Worm (Caenorhabditis elegans) whole organism, L2 larva: ENCODE data around the gene F11A5.5.

Experiments used
- C34F6.9 ChIP-seq: fragments of 150-350 bp; optimal IDR thresholded peaks from 2 replicates; lab custom pipeline; 2014; ENCODE audit warnings: missing biosample characterization, missing genetic modification characterization
- F13H6.1 ChIP-seq: sonication (generic microtip); optimal IDR thresholded peaks from 2 replicates; lab custom pipeline; 2016; ENCODE audit warnings: missing genetic modification characterization, missing compliant biosample characterization
- Y55F3AM.14 ChIP-seq: fragments of 200-800 bp; sonication (Bioruptor generic); optimal IDR thresholded peaks from 2 replicates; lab custom pipeline; 2018; ENCODE audit warnings: mild to moderate bottlenecking, missing genetic modification characterization, missing compliant biosample characterization
- aly-2 ChIP-seq: fragments of 150-350 bp; optimal IDR thresholded peaks from 2 replicates; lab custom pipeline; 2014; ENCODE audit warnings: missing biosample characterization, missing genetic modification characterization
- blmp-1 ChIP-seq: sonication (generic microtip); optimal IDR thresholded peaks from 2 replicates; lab custom pipeline; 2017; ENCODE audit warnings: missing genetic modification characterization, mild to moderate bottlenecking, missing compliant biosample characterization, antibody characterized with exemption, moderate library complexity; ENCODE audit not compliant: insufficient read depth
- ceh-16 ChIP-seq: fragments of 150-350 bp; optimal IDR thresholded peaks from 2 replicates; lab custom pipeline; 2014; ENCODE audit warnings: missing biosample characterization, missing genetic modification characterization
- ceh-82 ChIP-seq: fragments of 150-350 bp; optimal IDR thresholded peaks from 2 replicates; lab custom pipeline; 2014; ENCODE audit warnings: missing biosample characterization, missing genetic modification characterization
- crh-2 ChIP-seq: sonication (generic microtip); optimal IDR thresholded peaks from 2 replicates; lab custom pipeline; 2017; ENCODE audit warnings: missing biosample characterization, missing genetic modification characterization
- dmd-4 ChIP-seq: sonication (generic microtip); optimal IDR thresholded peaks from 2 replicates; lab custom pipeline; 2017; ENCODE audit warnings: missing biosample characterization, missing genetic modification characterization
- egl-27 ChIP-seq: sonication (generic microtip); optimal IDR thresholded peaks from 3 replicates; lab custom pipeline; 2017; ENCODE audit warnings: missing biosample characterization, missing genetic modification reagents, missing genetic modification characterization
- elt-3 ChIP-seq: sonication (generic microtip); optimal IDR thresholded peaks from 2 replicates; lab custom pipeline; 2017; ENCODE audit warnings: missing biosample characterization, missing genetic modification characterization
- gmeb-1 ChIP-seq: fragments of 150-350 bp; optimal IDR thresholded peaks from 2 replicates; lab custom pipeline; 2014; ENCODE audit warnings: missing biosample characterization, missing genetic modification characterization
- lin-11 ChIP-seq: fragments of 150-350 bp; sonication (generic microtip); optimal IDR thresholded peaks from 2 replicates; lab custom pipeline; 2014; ENCODE audit warnings: missing biosample characterization, missing genetic modification characterization, inconsistent platforms, mixed read lengths
- lsy-2 ChIP-seq, 2 experiments: fragments of 150-350 bp in 1 of 2; sonication (generic microtip) in 1 of 2; optimal IDR thresholded peaks; 2 replicates each; lab custom pipeline; 2014 to 2017; ENCODE audit warnings: missing biosample characterization in 2 of 2, missing genetic modification characterization in 2 of 2
- mbf-1 ChIP-seq: sonication (generic microtip); optimal IDR thresholded peaks from 2 replicates; lab custom pipeline; 2017; ENCODE audit warnings: missing biosample characterization, missing genetic modification characterization
- mdl-1 ChIP-seq, 2 experiments: fragments of 150-350 bp in 1 of 2; sonication (generic microtip) in 1 of 2; optimal IDR thresholded peaks; 2 replicates each; lab custom pipeline; 2017; ENCODE audit warnings: missing biosample characterization in 2 of 2, missing genetic modification characterization in 2 of 2
- nhr-11 ChIP-seq: fragments of 150-350 bp; optimal IDR thresholded peaks from 2 replicates; lab custom pipeline; 2014; ENCODE audit warnings: missing biosample characterization, missing genetic modification characterization
- nhr-129 ChIP-seq: fragments of 150-350 bp; optimal IDR thresholded peaks from 2 replicates; lab custom pipeline; 2014; ENCODE audit warnings: missing biosample characterization, missing genetic modification characterization
- nhr-21 ChIP-seq: fragments of 150-350 bp; optimal IDR thresholded peaks from 2 replicates; lab custom pipeline; 2014; ENCODE audit warnings: missing biosample characterization, missing genetic modification characterization
- nhr-25 ChIP-seq: fragments of 150-350 bp; sonication (generic microtip); optimal IDR thresholded peaks from 3 replicates; lab custom pipeline; 2014; ENCODE audit warnings: missing biosample characterization, missing genetic modification characterization
- nhr-6 ChIP-seq: fragments of 150-350 bp; optimal IDR thresholded peaks from 2 replicates; lab custom pipeline; 2014; ENCODE audit warnings: missing biosample characterization, missing genetic modification characterization
- nhr-77 ChIP-seq: fragments of 150-350 bp; optimal IDR thresholded peaks from 2 replicates; lab custom pipeline; 2014; ENCODE audit warnings: missing biosample characterization, missing genetic modification characterization
- sem-4 ChIP-seq: fragments of 150-350 bp; optimal IDR thresholded peaks from 2 replicates; lab custom pipeline; 2014; ENCODE audit warnings: missing biosample characterization, missing genetic modification reagents, missing genetic modification characterization
- skn-1 ChIP-seq: sonication (generic microtip); optimal IDR thresholded peaks from 2 replicates; lab custom pipeline; 2017; ENCODE audit warnings: missing biosample characterization, missing genetic modification characterization
- sma-3 ChIP-seq: sonication (generic microtip); optimal IDR thresholded peaks from 2 replicates; lab custom pipeline; 2016; ENCODE audit warnings: missing genetic modification reagents, missing genetic modification characterization, missing compliant biosample characterization
- sma-9 ChIP-seq, 2 experiments: fragments of 150-350 bp in 1 of 2; sonication (generic microtip) in 1 of 2; optimal IDR thresholded peaks; 2 replicates each; lab custom pipeline; 2014 to 2016; ENCODE audit warnings: missing genetic modification characterization in 2 of 2, mild to moderate bottlenecking in 1 of 2, missing biosample characterization in 1 of 2, missing compliant biosample characterization in 1 of 2, missing genetic modification reagents in 1 of 2, moderate library complexity in 1 of 2
- snpc-4 ChIP-seq: fragments of 150-350 bp; optimal IDR thresholded peaks from 2 replicates; lab custom pipeline; 2014; ENCODE audit warnings: missing biosample characterization, missing genetic modification characterization
- unc-39 ChIP-seq: fragments of 150-350 bp; optimal IDR thresholded peaks from 2 replicates; lab custom pipeline; 2014; ENCODE audit warnings: missing biosample characterization, missing genetic modification characterization
- unc-55 ChIP-seq: fragments of 150-350 bp; sonication (generic microtip); optimal IDR thresholded peaks from 3 replicates; lab custom pipeline; 2014; ENCODE audit warnings: missing biosample characterization, missing genetic modification reagents, missing genetic modification characterization
- unc-62 ChIP-seq: fragments of 150-350 bp; optimal IDR thresholded peaks from 2 replicates; lab custom pipeline; 2014; ENCODE audit warnings: missing biosample characterization, missing genetic modification reagents, missing genetic modification characterization
- zag-1 ChIP-seq: fragments of 150-350 bp; optimal IDR thresholded peaks from 2 replicates; lab custom pipeline; 2014; ENCODE audit warnings: missing biosample characterization, missing genetic modification characterization
- ztf-1 ChIP-seq: fragments of 200-800 bp; sonication (Bioruptor generic); conservative IDR thresholded peaks from 2 replicates; pipeline ENCODE4 v1.3.6; 2022; ENCODE audit warnings: missing genetic modification characterization, missing compliant biosample characterization
- ztf-4 ChIP-seq: fragments of 150-350 bp; optimal IDR thresholded peaks from 2 replicates; lab custom pipeline; 2014; ENCODE audit warnings: missing biosample characterization, missing genetic modification characterization

The F11A5.5 gene

ce11 chrV:16180350-16180749 is 17.8 kb upstream of the F11A5.5 start, which contains the start of gene str-106:
str-106 (plus strand) TSS chrV:16180650.
- TF ChIP-seq mbf-1 (tag; lab: Kevin White, UChicago) (no peak), lsy-2 (tag; optimal IDR thresholded peaks at IDR 0.05; lab: Kevin White, UChicago) (no peak), aly-2 (no peak), unc-62 (GFP tag; lab: Kevin White, UChicago) (no peak), F13H6.1 (tag; lab: Kevin White, UChicago) (no peak)
- TF ChIP-seq, all 48 proteins: peak for 0

- TF ChIP-seq mdl-1 (tag; optimal IDR thresholded peaks at IDR 0.05; lab: Kevin White, UChicago) (no peak), nhr-77 (tag; lab: Kevin White, UChicago) (no peak), Y55F3AM.14 (GFP tag; lab: Kevin White, UChicago) (no peak), ztf-1 (no peak)
Observed at ce11 chrV:16182110-16182509, 16.0 kb upstream of the F11A5.5 start, which contains the start of gene srz-13. srz-13 (plus strand) TSS chrV:16182410.

- TF ChIP-seq skn-1 (tag; lab: Kevin White, UChicago) (no peak), nhr-77 (tag; lab: Kevin White, UChicago) (no peak), lin-11 (tag; lab: Kevin White, UChicago) (no peak), unc-55 (GFP tag; lab: Kevin White, UChicago) (no peak), unc-62 (GFP tag; lab: Kevin White, UChicago) (no peak), nhr-21 (tag; lab: Kevin White, UChicago) (no peak), ztf-4 (tag; lab: Kevin White, UChicago) (no peak), mdl-1 (tag; optimal IDR thresholded peaks at IDR 0.05; lab: Kevin White, UChicago) (no peak), dmd-4 (tag; lab: Kevin White, UChicago) (no peak), elt-3 (tag; lab: Kevin White, UChicago) (no peak), C34F6.9 (tag; lab: Kevin White, UChicago) (no peak), egl-27 (no peak)
- TF ChIP-seq, all 48 proteins: peak for 0
Observed at ce11 chrV:16182918-16183317, 15.2 kb upstream of the F11A5.5 start, which contains the start of gene srh-277. srh-277 (plus strand) TSS chrV:16183218.

- TF ChIP-seq crh-2 (tag; lab: Kevin White, UChicago) (no peak), nhr-25 (no peak)
Observed at ce11 chrV:16183357-16183756, 14.8 kb upstream of the F11A5.5 start, which contains the start of gene srz-14. srz-14 (plus strand) TSS chrV:16183657.

ce11 chrV:16190485-16190884 is 7.6 kb upstream of the F11A5.5 start, which contains the start of gene srh-281:
srh-281 (plus strand) TSS chrV:16190785.
- no peak for TF ChIP-seq ztf-4 (tag; lab: Kevin White, UChicago)
- no peak for TF ChIP-seq unc-39 (tag; lab: Kevin White, UChicago)
- TF ChIP-seq ceh-82 = no peak
- TF ChIP-seq ceh-16 (tag; lab: Kevin White, UChicago) = no peak
- TF ChIP-seq crh-2 (tag; lab: Kevin White, UChicago) = no peak
- TF ChIP-seq aly-2 = no peak
- no peak for TF ChIP-seq blmp-1

- TF ChIP-seq ztf-4 (tag; lab: Kevin White, UChicago) = no peak
- no peak for TF ChIP-seq unc-39 (tag; lab: Kevin White, UChicago)
- TF ChIP-seq nhr-6 (tag; lab: Kevin White, UChicago) = no peak
- no peak for TF ChIP-seq sma-3 (GFP tag; lab: Kevin White, UChicago)
- TF ChIP-seq nhr-21 (tag; lab: Kevin White, UChicago) = no peak
- no peak for TF ChIP-seq C34F6.9 (tag; lab: Kevin White, UChicago)
- no peak for TF ChIP-seq blmp-1
- TF ChIP-seq elt-3 (tag; lab: Kevin White, UChicago) = no peak
- TF ChIP-seq sma-9 (GFP tag; optimal IDR thresholded peaks at IDR 0.05; lab: Kevin White, UChicago) = no peak
- no peak for TF ChIP-seq sma-9 (tag; optimal IDR thresholded peaks at IDR 0.05; lab: Kevin White, UChicago)
- no peak for TF ChIP-seq unc-55 (GFP tag; lab: Kevin White, UChicago)
- no peak for TF ChIP-seq snpc-4 (tag; lab: Kevin White, UChicago)
- no peak for TF ChIP-seq aly-2
- TF ChIP-seq nhr-11 (tag; lab: Kevin White, UChicago) = no peak
- TF ChIP-seq skn-1 (tag; lab: Kevin White, UChicago) = no peak
- no peak for TF ChIP-seq sem-4 (tag; lab: Kevin White, UChicago)
- TF ChIP-seq lin-11 (tag; lab: Kevin White, UChicago) = no peak
- no peak for TF ChIP-seq gmeb-1 (tag; lab: Kevin White, UChicago)
- no peak for TF ChIP-seq zag-1 (tag; lab: Kevin White, UChicago)
- no peak for TF ChIP-seq nhr-129 (tag; lab: Kevin White, UChicago)
- TF ChIP-seq, all 48 proteins: peak for 0
Observed at ce11 chrV:16192114-16192513, 6.0 kb upstream of the F11A5.5 start, which contains the start of gene srh-279. srh-279 (plus strand) TSS chrV:16192414.
